Fruit fly (Drosophila melanogaster) whole organism, embryonic: Measurements from ENCODE around the gene Rdl.

ENCODE experiments used
- Ada2b ChIP-seq: fragments of 200-800 bp; sonication (Bioruptor generic); IDR thresholded peaks from 2 replicates; pipeline ENCODE4 v1.3.6; 2022; ENCODE audit warnings: missing biosample characterization, missing genetic modification characterization
- CG11093 ChIP-seq: fragments of 200-800 bp; sonication (Bioruptor generic); IDR thresholded peaks from 3 replicates; pipeline ENCODE4 v1.3.6; 2022; ENCODE audit warnings: missing biosample characterization, missing genetic modification characterization
- CG12104 ChIP-seq: fragments of 200-800 bp; sonication (Bioruptor generic); optimal IDR thresholded peaks from 3 replicates; lab custom pipeline; 2016; ENCODE audit warnings: missing biosample characterization, missing genetic modification characterization
- CG13424 ChIP-seq: fragments of 200-800 bp; sonication (Bioruptor generic); optimal IDR thresholded peaks from 2 replicates; lab custom pipeline; 2019; ENCODE audit warnings: missing biosample characterization, mild to moderate bottlenecking, missing genetic modification characterization, moderate library complexity
- CG14050 ChIP-seq: fragments of 200-800 bp; sonication (Bioruptor generic); IDR thresholded peaks from 3 replicates; pipeline ENCODE4 v1.3.6; 2022; ENCODE audit warnings: missing biosample characterization, missing genetic modification characterization
- CG18476 ChIP-seq: fragments of 200-800 bp; sonication (Bioruptor generic); optimal IDR thresholded peaks from 2 replicates; lab custom pipeline; 2016; ENCODE audit warnings: missing biosample characterization, mild to moderate bottlenecking, missing genetic modification characterization
- CG2889 ChIP-seq: fragments of 200-800 bp; sonication (Bioruptor generic); IDR thresholded peaks from 3 replicates; pipeline ENCODE4 v1.3.6; 2022; ENCODE audit warnings: missing biosample characterization, missing genetic modification characterization
- CG3065 ChIP-seq: fragments of 200-800 bp; sonication (Bioruptor generic); optimal IDR thresholded peaks from 2 replicates; lab custom pipeline; 2016; ENCODE audit warnings: missing biosample characterization, missing genetic modification characterization
- CG32772 ChIP-seq: fragments of 200-800 bp; sonication (Bioruptor generic); IDR thresholded peaks from 2 replicates; pipeline ENCODE4 v1.3.6; 2022; ENCODE audit warnings: missing biosample characterization, missing genetic modification characterization
- CG34376 ChIP-seq: fragments of 200-800 bp; sonication (Bioruptor generic); optimal IDR thresholded peaks from 2 replicates; lab custom pipeline; 2018; ENCODE audit warnings: missing biosample characterization, mild to moderate bottlenecking, missing genetic modification characterization
- CG5953 ChIP-seq: fragments of 200-800 bp; sonication (Bioruptor generic); IDR thresholded peaks from 2 replicates; pipeline ENCODE4 v1.3.6; 2022; ENCODE audit warnings: missing biosample characterization, missing genetic modification characterization
- CG6175 ChIP-seq: fragments of 200-800 bp; sonication (Bioruptor generic); IDR thresholded peaks from 3 replicates; pipeline ENCODE4 v1.3.6; 2022; ENCODE audit warnings: missing biosample characterization, missing genetic modification characterization
- CG6854 ChIP-seq: fragments of 200-800 bp; sonication (Bioruptor generic); optimal IDR thresholded peaks from 3 replicates; lab custom pipeline; 2017; ENCODE audit warnings: missing biosample characterization, mild to moderate bottlenecking, missing genetic modification characterization
- CG7963 ChIP-seq: fragments of 200-800 bp; sonication (Bioruptor generic); IDR thresholded peaks from 3 replicates; pipeline ENCODE4 v1.3.6; 2022; ENCODE audit warnings: missing biosample characterization, missing genetic modification characterization; ENCODE audit not compliant: partially characterized antibody
- CG8765 ChIP-seq: fragments of 200-800 bp; sonication (Bioruptor generic); IDR thresholded peaks from 2 replicates; pipeline ENCODE4 v1.3.6; 2022; ENCODE audit warnings: missing biosample characterization, missing genetic modification characterization
- CG8944 ChIP-seq: fragments of 200-800 bp; sonication (Bioruptor generic); optimal IDR thresholded peaks from 3 replicates; lab custom pipeline; 2016; ENCODE audit warnings: missing biosample characterization, missing genetic modification characterization
- CTCF ChIP-seq: fragments of 200-800 bp; sonication (Bioruptor generic); optimal IDR thresholded peaks from 2 replicates; lab custom pipeline; 2017; ENCODE audit warnings: missing biosample characterization, mild to moderate bottlenecking, missing genetic modification characterization, moderate library complexity
- Dek ChIP-seq: fragments of 200-800 bp; sonication (Bioruptor generic); optimal IDR thresholded peaks from 3 replicates; lab custom pipeline; 2019; ENCODE audit warnings: missing biosample characterization, mild to moderate bottlenecking, missing genetic modification characterization, moderate library complexity
- Dip2 ChIP-seq: fragments of 200-800 bp; sonication (Bioruptor generic); IDR thresholded peaks from 2 replicates; pipeline ENCODE4 v1.3.6; 2022; ENCODE audit warnings: missing biosample characterization, missing genetic modification characterization
- Dref ChIP-seq: fragments of 200-800 bp; sonication (Bioruptor generic); IDR thresholded peaks from 2 replicates; pipeline ENCODE4 v1.3.6; 2022; ENCODE audit warnings: missing biosample characterization, missing genetic modification characterization
- E2f1 ChIP-seq: fragments of 200-800 bp; sonication (Bioruptor generic); IDR thresholded peaks from 2 replicates; pipeline ENCODE4 v1.3.6; 2022; ENCODE audit warnings: missing biosample characterization, missing genetic modification characterization
- E2f2 ChIP-seq: fragments of 200-800 bp; sonication (Bioruptor generic); IDR thresholded peaks from 2 replicates; pipeline ENCODE4 v1.3.6; 2022; ENCODE audit warnings: missing biosample characterization, missing genetic modification characterization
- HLHmδ ChIP-seq: fragments of 200-800 bp; sonication (Bioruptor generic); optimal IDR thresholded peaks from 2 replicates; lab custom pipeline; 2018; ENCODE audit warnings: missing biosample characterization, mild to moderate bottlenecking, missing genetic modification characterization, moderate library complexity
- Hand ChIP-seq: fragments of 200-800 bp; sonication (Bioruptor generic); optimal IDR thresholded peaks from 2 replicates; lab custom pipeline; 2017; ENCODE audit warnings: mild to moderate bottlenecking, missing biosample characterization, missing genetic modification reagents, missing genetic modification characterization
- Hey ChIP-seq: fragments of 200-800 bp; sonication (Bioruptor generic); optimal IDR thresholded peaks from 3 replicates; lab custom pipeline; 2018; ENCODE audit warnings: missing biosample characterization, mild to moderate bottlenecking, missing genetic modification characterization
- Hsf ChIP-seq: fragments of 200-800 bp; sonication (Bioruptor generic); optimal IDR thresholded peaks from 3 replicates; lab custom pipeline; 2016; ENCODE audit warnings: missing biosample characterization, missing genetic modification characterization
- NK7.1 ChIP-seq: fragments of 200-800 bp; sonication (Bioruptor generic); optimal IDR thresholded peaks from 3 replicates; lab custom pipeline; 2016; ENCODE audit warnings: missing biosample characterization, missing genetic modification characterization
- abd-A ChIP-seq: fragments of 200-800 bp; sonication (Bioruptor generic); optimal IDR thresholded peaks from 3 replicates; lab custom pipeline; 2019; ENCODE audit warnings: missing biosample characterization, mild to moderate bottlenecking, missing genetic modification characterization, moderate library complexity
- ash1 ChIP-seq: fragments of 200-800 bp; sonication (Bioruptor generic); optimal IDR thresholded peaks from 2 replicates; lab custom pipeline; 2018; ENCODE audit warnings: missing biosample characterization, mild to moderate bottlenecking, missing genetic modification characterization
- ato ChIP-seq: fragments of 200-800 bp; sonication (Bioruptor generic); IDR thresholded peaks from 2 replicates; pipeline ENCODE4 v1.3.6; 2022; ENCODE audit warnings: missing biosample characterization, missing genetic modification characterization; ENCODE audit not compliant: partially characterized antibody
- az2 ChIP-seq: fragments of 200-800 bp; sonication (Bioruptor generic); optimal IDR thresholded peaks from 3 replicates; lab custom pipeline; 2016; ENCODE audit warnings: missing biosample characterization, missing genetic modification characterization
- crol ChIP-seq: fragments of 200-800 bp; sonication (Bioruptor generic); IDR thresholded peaks from 2 replicates; pipeline ENCODE4 v1.3.6; 2022; ENCODE audit warnings: missing biosample characterization, missing genetic modification characterization
- dmrt99B ChIP-seq: fragments of 200-800 bp; sonication (Bioruptor generic); optimal IDR thresholded peaks from 2 replicates; lab custom pipeline; 2018; ENCODE audit warnings: missing biosample characterization, mild to moderate bottlenecking, missing genetic modification characterization, moderate library complexity
- en ChIP-seq: fragments of 200-800 bp; sonication (Bioruptor generic); optimal IDR thresholded peaks from 2 replicates; lab custom pipeline; 2016; ENCODE audit warnings: missing biosample characterization, missing genetic modification characterization
- esg ChIP-seq: fragments of 200-800 bp; sonication (Bioruptor generic); conservative IDR thresholded peaks from 2 replicates; pipeline ENCODE4 v1.3.6; 2022; ENCODE audit warnings: missing biosample characterization, missing genetic modification characterization
- fd64A ChIP-seq: fragments of 200-800 bp; sonication (Bioruptor generic); optimal IDR thresholded peaks from 3 replicates; lab custom pipeline; 2018; ENCODE audit warnings: missing biosample characterization, mild to moderate bottlenecking, missing genetic modification characterization
- fd96Cb ChIP-seq: fragments of 200-800 bp; sonication (Bioruptor generic); optimal IDR thresholded peaks from 2 replicates; lab custom pipeline; 2018; ENCODE audit warnings: missing biosample characterization, mild to moderate bottlenecking, missing genetic modification characterization, moderate library complexity
- ftz-f1 ChIP-seq: fragments of 200-800 bp; sonication (Bioruptor generic); optimal IDR thresholded peaks from 2 replicates; lab custom pipeline; 2016; ENCODE audit warnings: missing biosample characterization, missing genetic modification characterization
- fu2 ChIP-seq: fragments of 200-800 bp; sonication (Bioruptor generic); optimal IDR thresholded peaks from 2 replicates; lab custom pipeline; 2016; ENCODE audit warnings: missing biosample characterization, missing genetic modification characterization
- jing ChIP-seq: fragments of 200-800 bp; sonication (Bioruptor generic); optimal IDR thresholded peaks from 2 replicates; lab custom pipeline; 2018; ENCODE audit warnings: missing biosample characterization, mild to moderate bottlenecking, missing genetic modification characterization
- kah ChIP-seq: fragments of 200-800 bp; sonication (Bioruptor generic); optimal IDR thresholded peaks from 2 replicates; lab custom pipeline; 2018; ENCODE audit warnings: missing biosample characterization, mild to moderate bottlenecking, missing genetic modification characterization
- kay ChIP-seq: fragments of 200-800 bp; sonication (Bioruptor generic); optimal IDR thresholded peaks from 2 replicates; lab custom pipeline; 2016; ENCODE audit warnings: missing biosample characterization, missing genetic modification characterization
- lola ChIP-seq, 3 experiments: fragments of >200 bp in 2 of 3; fragments of 200-800 bp in 1 of 3; sonication (Bioruptor generic) in 1 of 3; optimal IDR thresholded peaks; 2 replicates each; lab custom pipeline; 2017 to 2019; ENCODE audit warnings: missing biosample characterization in 3 of 3, missing genetic modification characterization in 3 of 3, mild to moderate bottlenecking in 1 of 3, moderate library complexity in 1 of 3
- maf-S ChIP-seq: fragments of 200-800 bp; sonication (Bioruptor generic); optimal IDR thresholded peaks from 2 replicates; lab custom pipeline; 2016; ENCODE audit warnings: missing biosample characterization, missing genetic modification characterization
- nerfin-2 ChIP-seq: fragments of 200-800 bp; sonication (Bioruptor generic); IDR thresholded peaks from 2 replicates; pipeline ENCODE4 v1.3.6; 2022; ENCODE audit warnings: missing biosample characterization, missing genetic modification characterization; ENCODE audit not compliant: partially characterized antibody
- p53 ChIP-seq: fragments of 200-800 bp; sonication (Bioruptor generic); optimal IDR thresholded peaks from 2 replicates; lab custom pipeline; 2016; ENCODE audit warnings: missing biosample characterization, missing genetic modification characterization
- pros ChIP-seq: fragments of 200-800 bp; sonication (Bioruptor generic); optimal IDR thresholded peaks from 3 replicates; lab custom pipeline; 2019; ENCODE audit warnings: missing biosample characterization, mild to moderate bottlenecking, missing genetic modification characterization, moderate library complexity
- seq ChIP-seq: fragments of 200-800 bp; sonication (Bioruptor generic); IDR thresholded peaks from 2 replicates; pipeline ENCODE4 v1.3.6; 2022; ENCODE audit warnings: missing biosample characterization, missing genetic modification characterization
- tgo ChIP-seq: fragments of 200-800 bp; sonication (Bioruptor generic); IDR thresholded peaks from 3 replicates; pipeline ENCODE4 v1.3.6; 2022; ENCODE audit warnings: missing biosample characterization, missing genetic modification characterization
- tin ChIP-seq: fragments of 200-800 bp; sonication (Bioruptor generic); optimal IDR thresholded peaks from 3 replicates; lab custom pipeline; 2016; ENCODE audit warnings: missing biosample characterization, missing genetic modification characterization
- tup ChIP-seq: fragments of 200-800 bp; sonication (Bioruptor generic); optimal IDR thresholded peaks from 2 replicates; lab custom pipeline; 2016; ENCODE audit warnings: missing biosample characterization, mild to moderate bottlenecking, missing genetic modification characterization, moderate library complexity

The Rdl gene

DNA sequence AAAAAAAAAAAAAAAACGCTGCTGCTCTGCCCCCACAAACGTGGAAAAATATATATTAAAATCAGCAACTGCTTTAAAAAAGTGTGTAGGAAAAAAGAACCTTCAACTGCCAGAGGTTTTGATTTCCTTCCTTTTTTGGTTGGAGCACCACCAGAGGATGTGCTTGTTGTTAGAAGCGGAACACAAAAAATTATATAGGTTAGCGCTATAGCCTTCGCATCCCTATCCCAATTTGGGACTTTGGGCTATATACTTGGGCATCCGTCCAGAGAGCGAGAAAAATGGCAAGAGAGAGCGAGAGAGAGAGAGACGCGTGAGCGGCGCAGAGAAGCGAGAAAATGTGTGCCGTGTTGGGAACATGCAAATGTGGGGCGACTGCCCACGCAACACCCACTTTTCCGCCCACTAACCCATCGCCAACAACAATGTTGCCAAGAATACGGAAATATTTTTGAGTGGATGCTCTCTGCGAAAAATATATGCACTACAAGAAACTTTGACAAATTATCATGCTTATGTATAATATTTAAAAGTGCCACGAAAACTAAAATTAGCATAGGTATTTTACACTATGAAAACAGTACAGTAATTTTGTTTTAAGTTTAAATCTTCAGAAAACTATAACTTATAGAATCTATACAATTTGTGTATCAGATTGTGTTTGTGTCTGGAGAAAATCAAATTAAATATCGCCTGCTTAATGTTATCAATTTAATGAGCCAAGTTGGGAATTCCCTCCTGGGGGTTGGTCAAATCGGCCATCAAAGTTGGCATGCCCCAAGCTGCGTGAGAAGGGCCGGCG is 54.9 kb downstream of the Rdl start (continued):
- TF ChIP-seq kay (GFP tag; lab: Kevin White, UChicago): peak; percentile 44
- peak; percentile 28 for TF ChIP-seq abd-A (tag; lab: Kevin White, UChicago)
- peak; percentile 68 for TF ChIP-seq Hand (GFP tag; lab: Kevin White, UChicago)
- no peak for TF ChIP-seq Dref
- TF ChIP-seq CG6175 (GFP tag; lab: Robert Waterston, UW): no peak
- no peak for TF ChIP-seq fd64A
- no peak for TF ChIP-seq esg (GFP tag; lab: Robert Waterston, UW)
- no peak for TF ChIP-seq CG7963 (GFP tag; lab: Robert Waterston, UW)
- TF ChIP-seq crol (GFP tag; lab: Robert Waterston, UW): no peak
- no peak for TF ChIP-seq kah (GFP tag; lab: Kevin White, UChicago)
- no peak for TF ChIP-seq tin (GFP tag; lab: Kevin White, UChicago)
- no peak for TF ChIP-seq tup (GFP tag; lab: Kevin White, UChicago)
- TF ChIP-seq CG8765: no peak
- peak; percentile 68 for TF ChIP-seq CG13424 (tag; lab: Kevin White, UChicago)
- TF ChIP-seq nerfin-2 (GFP tag; lab: Robert Waterston, UW): no peak
- TF ChIP-seq CG12104 (GFP tag; lab: Kevin White, UChicago): peak; percentile 49
- TF ChIP-seq Ada2b (GFP tag; lab: Robert Waterston, UW): no peak
- no peak for TF ChIP-seq jing
- TF ChIP-seq CG18476 (GFP tag; lab: Kevin White, UChicago): no peak
- TF ChIP-seq seq: 0 out of 2 replicates have a peak, but pooled peaks have one; percentile 7
- no peak for TF ChIP-seq E2f2 (GFP tag; lab: Robert Waterston, UW)
- peak; percentile 40 for TF ChIP-seq CG34376
- no peak for TF ChIP-seq ftz-f1 (GFP tag; lab: Kevin White, UChicago)
- TF ChIP-seq CG3065 (GFP tag; lab: Kevin White, UChicago): no peak
- no peak for TF ChIP-seq CG32772 (GFP tag; lab: Robert Waterston, UW)
- TF ChIP-seq lola (GFP tag; optimal IDR thresholded peaks at IDR 0.05; lab: Kevin White, UChicago): no peak
- TF ChIP-seq NK7.1: peak; percentile 5
- TF ChIP-seq Hey: no peak
- no peak for TF ChIP-seq p53 (GFP tag; lab: Kevin White, UChicago)
- TF ChIP-seq Hsf: peak; percentile 22
- no peak for TF ChIP-seq CG5953 (GFP tag; lab: Robert Waterston, UW)
- peak; percentile 20 for TF ChIP-seq az2 (GFP tag; lab: Kevin White, UChicago)
- TF ChIP-seq dmrt99B (tag; lab: Kevin White, UChicago): peak; percentile 78
- no peak for TF ChIP-seq CG11093 (GFP tag; lab: Robert Waterston, UW)
- TF ChIP-seq pros (GFP tag; lab: Kevin White, UChicago): no peak
- TF ChIP-seq ato: no peak
- TF ChIP-seq en (GFP tag; lab: Kevin White, UChicago): no peak
- TF ChIP-seq fd96Cb (tag; lab: Kevin White, UChicago): peak; percentile 21
- TF ChIP-seq tgo (GFP tag; lab: Robert Waterston, UW): peak; percentile 46; the same call in 2 of the 3 replicates
- no peak for TF ChIP-seq CG14050 (GFP tag; lab: Robert Waterston, UW)
- TF ChIP-seq Dip2 (GFP tag; lab: Robert Waterston, UW): no peak
- peak; percentile 35; the same call in 1 of the 2 replicates for TF ChIP-seq E2f1 (GFP tag; lab: Robert Waterston, UW)
- TF ChIP-seq Dek: peak; percentile 50
- TF ChIP-seq HLHmδ (GFP tag; lab: Kevin White, UChicago): no peak
- TF ChIP-seq CTCF: no peak
- peak; percentile 60 for TF ChIP-seq CG6854 (GFP tag; lab: Kevin White, UChicago)
- TF ChIP-seq CG8944: no peak
- TF ChIP-seq fu2 (GFP tag; lab: Kevin White, UChicago): no peak
- no peak for TF ChIP-seq ash1 (GFP tag; lab: Kevin White, UChicago)
- TF ChIP-seq maf-S (GFP tag; lab: Kevin White, UChicago): no peak
- TF ChIP-seq CG2889 (GFP tag; lab: Robert Waterston, UW): no peak
